Fruit fly (Drosophila melanogaster) whole organism, wandering third instar larva: ENCODE measurements around the gene CG4020.

Source experiments
- Abd-B ChIP-seq: fragments of >200 bp; optimal IDR thresholded peaks from 2 replicates; lab custom pipeline; 2017; ENCODE audit warnings: missing biosample characterization, missing genetic modification characterization
- usp ChIP-seq: fragments of >200 bp; optimal IDR thresholded peaks from 2 replicates; lab custom pipeline; 2017; ENCODE audit warnings: missing biosample characterization, missing genetic modification characterization

DNA sequence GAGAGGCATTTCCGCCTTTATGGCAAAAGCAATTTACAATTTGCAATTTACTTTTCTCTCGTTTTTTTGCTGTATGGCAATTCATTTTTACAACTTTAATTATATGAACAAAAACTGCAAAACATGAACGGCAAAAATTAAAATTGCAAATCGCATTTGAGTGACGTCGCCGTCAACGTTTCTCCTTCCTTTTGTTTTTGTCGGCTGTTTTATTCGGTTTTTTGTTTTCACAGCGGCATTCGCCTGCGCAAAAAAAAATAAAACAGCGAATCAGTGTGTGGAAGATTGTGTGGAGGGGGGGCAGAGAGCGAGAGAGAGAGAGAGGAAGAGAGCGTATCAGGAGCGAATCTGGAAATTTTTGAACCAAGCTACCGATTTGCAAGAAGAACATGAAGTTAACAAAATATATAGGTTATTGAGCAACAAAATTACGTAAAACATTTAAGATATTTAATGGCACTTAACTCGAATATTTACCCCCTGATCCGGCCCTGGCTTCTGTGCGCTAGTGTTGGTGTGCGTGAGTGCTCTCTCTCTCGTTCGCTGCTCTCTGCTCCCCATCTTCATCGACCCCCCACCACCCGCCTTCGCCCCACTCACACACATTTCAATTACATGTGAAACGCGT is 13.1 kb downstream of the CG4020 start:
- TF ChIP-seq usp (no peak), Abd-B (no peak)
